Worm (Caenorhabditis elegans) whole organism, late embryonic: ENCODE data around the gene mltn-11.

Experiments
- C08G9.2 ChIP-seq: sonication (generic microtip); optimal IDR thresholded peaks from 2 replicates; lab custom pipeline; 2016; ENCODE audit warnings: mild to moderate bottlenecking, missing genetic modification characterization, moderate library complexity, missing compliant biosample characterization
- C38D4.7 ChIP-seq: fragments of 200-800 bp; sonication (Bioruptor generic); optimal IDR thresholded peaks from 2 replicates; lab custom pipeline; 2018; ENCODE audit warnings: mild to moderate bottlenecking, missing genetic modification characterization, moderate library complexity, missing compliant biosample characterization
- F13H6.1 ChIP-seq: sonication (generic microtip); optimal IDR thresholded peaks from 2 replicates; lab custom pipeline; 2016; ENCODE audit warnings: missing genetic modification characterization, missing compliant biosample characterization
- ceh-18 ChIP-seq: sonication (generic microtip); optimal IDR thresholded peaks from 2 replicates; lab custom pipeline; 2016; ENCODE audit warnings: missing genetic modification characterization, missing compliant biosample characterization
- ceh-19 ChIP-seq: fragments of 200-800 bp; sonication (Bioruptor generic); optimal IDR thresholded peaks from 2 replicates; lab custom pipeline; 2018; ENCODE audit warnings: mild to moderate bottlenecking, missing genetic modification characterization, missing compliant biosample characterization
- ceh-2 ChIP-seq: sonication (generic microtip); optimal IDR thresholded peaks from 2 replicates; lab custom pipeline; 2016; ENCODE audit warnings: missing genotype, missing genetic modification characterization, missing compliant biosample characterization
- ceh-24 ChIP-seq: sonication (generic microtip); optimal IDR thresholded peaks from 2 replicates; lab custom pipeline; 2016; ENCODE audit warnings: mild to moderate bottlenecking, missing genetic modification characterization, missing compliant biosample characterization
- ceh-31 ChIP-seq: sonication (generic microtip); optimal IDR thresholded peaks from 2 replicates; lab custom pipeline; 2016; ENCODE audit warnings: missing genetic modification characterization, missing compliant biosample characterization
- ceh-34 ChIP-seq: sonication (generic microtip); optimal IDR thresholded peaks from 2 replicates; lab custom pipeline; 2016; ENCODE audit warnings: mild to moderate bottlenecking, missing genetic modification characterization, missing compliant biosample characterization
- ceh-45 ChIP-seq: fragments of 200-800 bp; sonication (Bioruptor generic); IDR thresholded peaks from 2 replicates; pipeline ENCODE4 v1.3.6; 2022; ENCODE audit warnings: missing genetic modification reagents, missing genetic modification characterization, missing compliant biosample characterization
- ceh-9 ChIP-seq: sonication (generic microtip); optimal IDR thresholded peaks from 2 replicates; lab custom pipeline; 2016; ENCODE audit warnings: mild to moderate bottlenecking, missing genetic modification characterization, inconsistent platforms, missing compliant biosample characterization
- che-1 ChIP-seq: sonication (generic microtip); optimal IDR thresholded peaks from 2 replicates; lab custom pipeline; 2016; ENCODE audit warnings: mild to moderate bottlenecking, missing genetic modification characterization, missing compliant biosample characterization
- dmd-4 ChIP-seq: sonication (generic microtip); optimal IDR thresholded peaks from 2 replicates; lab custom pipeline; 2016; ENCODE audit warnings: borderline replicate concordance, missing genetic modification characterization, missing compliant biosample characterization
- elt-4 ChIP-seq: sonication (generic microtip); optimal IDR thresholded peaks from 2 replicates; lab custom pipeline; 2016; ENCODE audit warnings: missing genetic modification characterization, missing compliant biosample characterization
- fkh-10 ChIP-seq: fragments of 150-350 bp; optimal IDR thresholded peaks from 2 replicates; lab custom pipeline; 2014; ENCODE audit warnings: missing biosample characterization, missing genetic modification reagents, missing genetic modification characterization
- hlh-13 ChIP-seq: fragments of 200-800 bp; sonication (Bioruptor generic); optimal IDR thresholded peaks from 2 replicates; lab custom pipeline; 2018; ENCODE audit warnings: mild to moderate bottlenecking, missing genetic modification characterization, missing compliant biosample characterization
- hlh-15 ChIP-seq: sonication (generic microtip); optimal IDR thresholded peaks from 2 replicates; lab custom pipeline; 2016; ENCODE audit warnings: missing genetic modification characterization, missing compliant biosample characterization
- hlh-6 ChIP-seq: sonication (generic microtip); optimal IDR thresholded peaks from 2 replicates; lab custom pipeline; 2016; ENCODE audit warnings: missing genotype, missing genetic modification characterization, missing compliant biosample characterization
- hlh-8 ChIP-seq: sonication (generic microtip); optimal IDR thresholded peaks from 2 replicates; lab custom pipeline; 2016; ENCODE audit warnings: missing genotype, missing genetic modification characterization, missing compliant biosample characterization
- lim-6 ChIP-seq: sonication (generic microtip); optimal IDR thresholded peaks from 2 replicates; lab custom pipeline; 2016; ENCODE audit warnings: missing genetic modification characterization, missing compliant biosample characterization
- lin-11 ChIP-seq: fragments of 200-800 bp; sonication (Bioruptor generic); optimal IDR thresholded peaks from 2 replicates; lab custom pipeline; 2018; ENCODE audit warnings: mild to moderate bottlenecking, missing genetic modification characterization, missing compliant biosample characterization
- mec-3 ChIP-seq: sonication (generic microtip); optimal IDR thresholded peaks from 2 replicates; lab custom pipeline; 2016; ENCODE audit warnings: borderline replicate concordance, missing genetic modification characterization, missing compliant biosample characterization
- nfya-1 ChIP-seq: sonication (generic microtip); optimal IDR thresholded peaks from 2 replicates; lab custom pipeline; 2017; ENCODE audit warnings: missing genetic modification characterization, mild to moderate bottlenecking, missing compliant biosample characterization, antibody characterized with exemption, moderate library complexity
- odd-2 ChIP-seq: sonication (generic microtip); optimal IDR thresholded peaks from 2 replicates; lab custom pipeline; 2017; ENCODE audit warnings: antibody characterized with exemption, mild to moderate bottlenecking, missing genetic modification characterization, missing compliant biosample characterization
- pha-2 ChIP-seq: sonication (generic microtip); optimal IDR thresholded peaks from 2 replicates; lab custom pipeline; 2017; ENCODE audit warnings: mild to moderate bottlenecking, missing genetic modification characterization, missing compliant biosample characterization
- pros-1 ChIP-seq: fragments of 150-350 bp; optimal IDR thresholded peaks from 2 replicates; lab custom pipeline; 2014; ENCODE audit warnings: missing biosample characterization, missing genetic modification reagents, missing genetic modification characterization
- ref-2 ChIP-seq: sonication (generic microtip); optimal IDR thresholded peaks from 2 replicates; lab custom pipeline; 2016; ENCODE audit warnings: missing genetic modification characterization, missing compliant biosample characterization
- rnt-1 ChIP-seq: sonication (generic microtip); optimal IDR thresholded peaks from 2 replicates; lab custom pipeline; 2016; ENCODE audit warnings: missing genetic modification characterization, missing compliant biosample characterization
- sox-4 ChIP-seq: sonication (generic microtip); optimal IDR thresholded peaks from 2 replicates; lab custom pipeline; 2017; ENCODE audit warnings: mild to moderate bottlenecking, missing genetic modification characterization, inconsistent platforms, missing compliant biosample characterization
- tbx-2 ChIP-seq: sonication (generic microtip); optimal IDR thresholded peaks from 2 replicates; lab custom pipeline; 2016; ENCODE audit warnings: missing genetic modification characterization, missing compliant biosample characterization
- tbx-7 ChIP-seq: sonication (generic microtip); optimal IDR thresholded peaks from 2 replicates; lab custom pipeline; 2016; ENCODE audit warnings: missing genotype, missing genetic modification characterization, missing compliant biosample characterization
- unc-3 ChIP-seq, 2 experiments: fragments of 200-800 bp in 1 of 2; sonication (Bioruptor generic) in 1 of 2; sonication (generic microtip) in 1 of 2; conservative IDR thresholded peaks in 1 of 2; optimal IDR thresholded peaks in 1 of 2; 2 replicates each; pipeline versions ENCODE4 v1.3.6 to Lab custom; 2016 to 2022; ENCODE audit warnings: missing compliant biosample characterization in 2 of 2, missing genetic modification characterization in 2 of 2, missing genetic modification reagents in 1 of 2
- unc-55 ChIP-seq: sonication (generic microtip); optimal IDR thresholded peaks from 2 replicates; lab custom pipeline; 2017; ENCODE audit warnings: missing biosample characterization, missing genetic modification reagents, missing genetic modification characterization
- unc-86 ChIP-seq: sonication (generic microtip); optimal IDR thresholded peaks from 2 replicates; lab custom pipeline; 2016; ENCODE audit warnings: missing genetic modification characterization, missing compliant biosample characterization
- zip-5 ChIP-seq: sonication (generic microtip); optimal IDR thresholded peaks from 2 replicates; lab custom pipeline; 2016; ENCODE audit warnings: missing genetic modification characterization, missing compliant biosample characterization
- ztf-16 ChIP-seq: sonication (generic microtip); optimal IDR thresholded peaks from 2 replicates; lab custom pipeline; 2017; ENCODE audit warnings: missing genetic modification characterization, missing compliant biosample characterization

mltn-11 gene

ce11 chrV:16604301-16604700 lies 31.7 kb upstream of the mltn-11 start:
- TF ChIP-seq ceh-9 (tag; lab: Kevin White, UChicago): no peak
- TF ChIP-seq hlh-13 (GFP tag; lab: Kevin White, UChicago): no peak
- no peak for TF ChIP-seq ceh-24 (tag; lab: Kevin White, UChicago)
- TF ChIP-seq ztf-16 (tag; lab: Kevin White, UChicago): no peak
- TF ChIP-seq hlh-8 (tag; lab: Kevin White, UChicago): no peak
- TF ChIP-seq nfya-1 (tag; lab: Kevin White, UChicago): no peak
- no peak for TF ChIP-seq pros-1 (tag; lab: Kevin White, UChicago)
- TF ChIP-seq elt-4 (tag; lab: Kevin White, UChicago): no peak
- TF ChIP-seq pha-2 (tag; lab: Kevin White, UChicago): no peak
- no peak for TF ChIP-seq ceh-18 (tag; lab: Kevin White, UChicago)
- no peak for TF ChIP-seq C08G9.2 (tag; lab: Kevin White, UChicago)
- no peak for TF ChIP-seq ceh-19
- TF ChIP-seq tbx-2 (tag; lab: Kevin White, UChicago): no peak
- no peak for TF ChIP-seq unc-86

- TF ChIP-seq hlh-15 (tag; lab: Kevin White, UChicago) (no peak), pha-2 (tag; lab: Kevin White, UChicago) (no peak), ceh-34 (no peak), ceh-2 (tag; lab: Kevin White, UChicago) (no peak), ceh-18 (tag; lab: Kevin White, UChicago) (no peak)
Observed at ce11 chrV:16605463-16605862, 30.5 kb upstream of the mltn-11 start.

ce11 chrV:16606313-16606712 lies 29.7 kb upstream of the mltn-11 start, which contains the start of gene Y32B12C.1:
Y32B12C.1 (plus strand) TSS chrV:16606613.
- TF ChIP-seq lin-11 (tag; lab: Kevin White, UChicago): no peak
- TF ChIP-seq unc-86: no peak
- no peak for TF ChIP-seq fkh-10 (GFP tag; lab: Kevin White, UChicago)
- TF ChIP-seq, all 69 proteins: peak for 0

- TF ChIP-seq ceh-34: no peak
- TF ChIP-seq ceh-45 (GFP tag; lab: Robert Waterston, UW): no peak
- no peak for TF ChIP-seq sox-4 (tag; lab: Kevin White, UChicago)
- TF ChIP-seq ref-2 (tag; lab: Kevin White, UChicago): no peak
- no peak for TF ChIP-seq lin-11 (tag; lab: Kevin White, UChicago)
- TF ChIP-seq tbx-2 (tag; lab: Kevin White, UChicago): no peak
- no peak for TF ChIP-seq unc-3 (GFP tag; conservative IDR thresholded peaks at IDR 0.05; lab: Robert Waterston, UW)
- no peak for TF ChIP-seq unc-3 (tag; optimal IDR thresholded peaks at IDR 0.05; lab: Kevin White, UChicago)
- TF ChIP-seq unc-55 (GFP tag; lab: Kevin White, UChicago): no peak
- TF ChIP-seq F13H6.1 (tag; lab: Kevin White, UChicago): no peak
- no peak for TF ChIP-seq ceh-31
- no peak for TF ChIP-seq zip-5 (tag; lab: Kevin White, UChicago)
- no peak for TF ChIP-seq dmd-4 (tag; lab: Kevin White, UChicago)
- no peak for TF ChIP-seq mec-3 (tag; lab: Kevin White, UChicago)
- TF ChIP-seq tbx-7 (tag; lab: Kevin White, UChicago): no peak
- no peak for TF ChIP-seq hlh-6 (tag; lab: Kevin White, UChicago)
- TF ChIP-seq fkh-10 (GFP tag; lab: Kevin White, UChicago): no peak
- no peak for TF ChIP-seq che-1
Observed at ce11 chrV:16608478-16608877, 27.5 kb upstream of the mltn-11 start.

- no peak for TF ChIP-seq tbx-7 (tag; lab: Kevin White, UChicago)
- no peak for TF ChIP-seq rnt-1 (tag; lab: Kevin White, UChicago)
- TF ChIP-seq lim-6 (tag; lab: Kevin White, UChicago): no peak
- TF ChIP-seq odd-2: no peak
- no peak for TF ChIP-seq pros-1 (tag; lab: Kevin White, UChicago)
- TF ChIP-seq sox-4 (tag; lab: Kevin White, UChicago): no peak
- TF ChIP-seq C38D4.7 (GFP tag; lab: Kevin White, UChicago): no peak
Observed at ce11 chrV:16610094-16610493, 25.9 kb upstream of the mltn-11 start.
